Worm (Caenorhabditis elegans) whole organism, L1 larva: ENCODE data around the gene tat-2.

Experiments
- C16A3.4 ChIP-seq: fragments of 150-350 bp; optimal IDR thresholded peaks from 2 replicates; lab custom pipeline; 2014; ENCODE audit warnings: missing biosample characterization, missing genetic modification characterization
- F16B12.6 ChIP-seq: fragments of 150-350 bp; optimal IDR thresholded peaks from 2 replicates; lab custom pipeline; 2014; ENCODE audit warnings: missing biosample characterization, missing genetic modification characterization
- aly-2 ChIP-seq: fragments of 150-350 bp; optimal IDR thresholded peaks from 2 replicates; lab custom pipeline; 2014; ENCODE audit warnings: missing biosample characterization, missing genetic modification characterization
- blmp-1 ChIP-seq: fragments of 150-350 bp; optimal IDR thresholded peaks from 2 replicates; lab custom pipeline; 2014; ENCODE audit warnings: missing biosample characterization, missing genetic modification characterization
- ceh-90 ChIP-seq: sonication (generic microtip); optimal IDR thresholded peaks from 2 replicates; lab custom pipeline; 2016; ENCODE audit warnings: missing genetic modification characterization, missing compliant biosample characterization
- dpl-1 ChIP-seq, 3 experiments: fragments of 150-350 bp in 2 of 3; sonication (generic microtip) in 1 of 3; optimal IDR thresholded peaks; 2 replicates each; lab custom pipeline; 2014 to 2017; ENCODE audit warnings: missing biosample characterization in 3 of 3, missing genetic modification characterization in 3 of 3, missing genetic modification reagents in 3 of 3
- dsc-1 ChIP-seq: sonication (generic microtip); optimal IDR thresholded peaks from 2 replicates; lab custom pipeline; 2016; ENCODE audit warnings: mild to moderate bottlenecking, missing genetic modification characterization, missing compliant biosample characterization
- efl-1 ChIP-seq, 4 experiments: fragments of 150-350 bp; optimal IDR thresholded peaks in 3 of 4; peaks in 1 of 4; 1 replicate in 1 of 4; 2 replicates in 3 of 4; lab custom pipeline; 2014; ENCODE audit warnings: missing biosample characterization in 2 of 4, missing genetic modification characterization in 2 of 4, missing genetic modification reagents in 2 of 4
- egl-27 ChIP-seq, 2 experiments: fragments of 150-350 bp in 1 of 2; sonication (generic microtip); optimal IDR thresholded peaks; 3 replicates each; lab custom pipeline; 2017 to 2018; ENCODE audit warnings: missing biosample characterization in 2 of 2, missing genetic modification characterization in 2 of 2, missing genetic modification reagents in 2 of 2
- elt-2 ChIP-seq: sonication (generic microtip); optimal IDR thresholded peaks from 2 replicates; lab custom pipeline; 2016; ENCODE audit warnings: missing genetic modification characterization, mild to moderate bottlenecking, inconsistent platforms, missing compliant biosample characterization, missing genetic modification reagents
- elt-3 ChIP-seq, 6 experiments: fragments of 150-350 bp in 1 of 6; sonication (generic microtip); optimal IDR thresholded peaks; 2 replicates each; lab custom pipeline; 2017 to 2018; ENCODE audit warnings: missing biosample characterization in 6 of 6, missing genetic modification characterization in 6 of 6, inconsistent platforms in 1 of 6
- fkh-10 ChIP-seq: sonication (generic microtip); optimal IDR thresholded peaks from 2 replicates; lab custom pipeline; 2017; ENCODE audit warnings: missing biosample characterization, missing genetic modification reagents, missing genetic modification characterization
- fkh-4 ChIP-seq: sonication (generic microtip); optimal IDR thresholded peaks from 2 replicates; lab custom pipeline; 2016; ENCODE audit warnings: missing compliant biosample characterization, missing genetic modification characterization, borderline replicate concordance
- fkh-8 ChIP-seq: sonication (generic microtip); optimal IDR thresholded peaks from 2 replicates; lab custom pipeline; 2016; ENCODE audit warnings: mild to moderate bottlenecking, missing genetic modification characterization, missing compliant biosample characterization
- fos-1 ChIP-seq: fragments of 150-350 bp; optimal IDR thresholded peaks from 2 replicates; lab custom pipeline; 2014; ENCODE audit warnings: missing biosample characterization, missing genetic modification characterization
- hlh-17 ChIP-seq: fragments of 200-800 bp; sonication (Bioruptor generic); optimal IDR thresholded peaks from 2 replicates; lab custom pipeline; 2018; ENCODE audit warnings: missing genetic modification characterization, mild to moderate bottlenecking, missing compliant biosample characterization, moderate library complexity, borderline replicate concordance
- lin-13 ChIP-seq: fragments of 150-350 bp; optimal IDR thresholded peaks from 2 replicates; lab custom pipeline; 2014; ENCODE audit warnings: missing biosample characterization, missing genetic modification reagents, missing genetic modification characterization
- lin-14 ChIP-seq: fragments of 200-800 bp; sonication (Bioruptor generic); optimal IDR thresholded peaks from 2 replicates; lab custom pipeline; 2018; ENCODE audit warnings: mild to moderate bottlenecking, missing genetic modification characterization, moderate library complexity, missing compliant biosample characterization
- lin-15B ChIP-seq: fragments of 150-350 bp; sonication (generic microtip); optimal IDR thresholded peaks from 3 replicates; lab custom pipeline; 2014; ENCODE audit warnings: missing biosample characterization, missing genetic modification characterization
- lin-35 ChIP-seq, 2 experiments: fragments of 150-350 bp; optimal IDR thresholded peaks; 2 replicates each; lab custom pipeline; 2014; ENCODE audit warnings: missing biosample characterization in 2 of 2, missing genetic modification characterization in 2 of 2, missing genetic modification reagents in 2 of 2
- lir-3 ChIP-seq: sonication (generic microtip); optimal IDR thresholded peaks from 2 replicates; lab custom pipeline; 2016; ENCODE audit warnings: mild to moderate bottlenecking, missing genetic modification characterization, moderate library complexity, missing compliant biosample characterization; ENCODE audit not compliant: poor library complexity
- lsy-2 ChIP-seq, 2 experiments: fragments of 150-350 bp; optimal IDR thresholded peaks; 2 replicates each; lab custom pipeline; 2014; ENCODE audit warnings: missing biosample characterization in 2 of 2, missing genetic modification characterization in 2 of 2
- mef-2 ChIP-seq: fragments of 150-350 bp; optimal IDR thresholded peaks from 2 replicates; lab custom pipeline; 2014; ENCODE audit warnings: missing biosample characterization, missing genetic modification characterization
- mep-1 ChIP-seq: fragments of 150-350 bp; optimal IDR thresholded peaks from 2 replicates; lab custom pipeline; 2014; ENCODE audit warnings: missing biosample characterization, missing genetic modification characterization
- nhr-11 ChIP-seq: fragments of 150-350 bp; optimal IDR thresholded peaks from 2 replicates; lab custom pipeline; 2014; ENCODE audit warnings: missing biosample characterization, missing genetic modification characterization
- nhr-19 ChIP-seq: fragments of 200-800 bp; sonication (Bioruptor generic); conservative IDR thresholded peaks from 2 replicates; pipeline ENCODE4 v1.3.6; 2022; ENCODE audit warnings: missing genetic modification characterization, missing compliant biosample characterization
- nhr-20 ChIP-seq: sonication (generic microtip); optimal IDR thresholded peaks from 2 replicates; lab custom pipeline; 2016; ENCODE audit warnings: mild to moderate bottlenecking, missing genetic modification characterization, missing compliant biosample characterization
- nhr-76 ChIP-seq: sonication (generic microtip); optimal IDR thresholded peaks from 2 replicates; lab custom pipeline; 2017; ENCODE audit warnings: missing biosample characterization, missing genetic modification characterization
- nhr-85 ChIP-seq: sonication (generic microtip); peaks from one replicate; lab custom pipeline; 2016; ENCODE audit warnings: missing genetic modification characterization, inconsistent platforms, missing compliant biosample characterization
- rnt-1 ChIP-seq: sonication (generic microtip); optimal IDR thresholded peaks from 2 replicates; lab custom pipeline; 2016; ENCODE audit warnings: mild to moderate bottlenecking, missing genetic modification characterization, moderate library complexity, missing compliant biosample characterization
- skn-1 ChIP-seq: fragments of 150-350 bp; optimal IDR thresholded peaks from 2 replicates; lab custom pipeline; 2014; ENCODE audit warnings: missing biosample characterization, missing genetic modification characterization
- snu-23 ChIP-seq: sonication (generic microtip); optimal IDR thresholded peaks from 2 replicates; lab custom pipeline; 2016; ENCODE audit warnings: missing genetic modification characterization, missing compliant biosample characterization
- sup-37 ChIP-seq: fragments of 200-800 bp; sonication (Bioruptor generic); optimal IDR thresholded peaks from 2 replicates; lab custom pipeline; 2018; ENCODE audit warnings: mild to moderate bottlenecking, missing genetic modification characterization, missing compliant biosample characterization
- swsn-7 ChIP-seq: sonication (generic microtip); optimal IDR thresholded peaks from 2 replicates; lab custom pipeline; 2016; ENCODE audit warnings: missing genetic modification characterization, missing compliant biosample characterization
- tbx-2 ChIP-seq: sonication (generic microtip); optimal IDR thresholded peaks from 2 replicates; lab custom pipeline; 2016; ENCODE audit warnings: missing genetic modification characterization, missing compliant biosample characterization
- unc-130 ChIP-seq: fragments of 150-350 bp; optimal IDR thresholded peaks from 2 replicates; lab custom pipeline; 2017; ENCODE audit warnings: missing biosample characterization, missing genetic modification characterization, inconsistent platforms
- unc-86 ChIP-seq: sonication (generic microtip); optimal IDR thresholded peaks from 2 replicates; lab custom pipeline; 2016; ENCODE audit warnings: missing genetic modification characterization, missing compliant biosample characterization
- xbp-1 ChIP-seq: sonication (generic microtip); optimal IDR thresholded peaks from 2 replicates; lab custom pipeline; 2016; ENCODE audit warnings: missing genetic modification characterization, missing compliant biosample characterization
- zip-4 ChIP-seq: fragments of 200-800 bp; sonication (Bioruptor generic); optimal IDR thresholded peaks from 2 replicates; lab custom pipeline; 2018; ENCODE audit warnings: mild to moderate bottlenecking, missing genetic modification characterization, moderate library complexity, missing compliant biosample characterization

The tat-2 gene

ce11 chrIV:4802494-4802893, 44.2 kb downstream of the tat-2 start, which contains the start of gene dpf-7:
dpf-7 (minus strand) TSS chrIV:4802594.
- TF ChIP-seq zip-4 (GFP tag; lab: Kevin White, UChicago): no peak
- no peak for TF ChIP-seq hlh-17 (GFP tag; lab: Kevin White, UChicago)
- TF ChIP-seq lin-14: no peak
- no peak for TF ChIP-seq egl-27 (tag; optimal IDR thresholded peaks at IDR 0.05; lab: Kevin White, UChicago)
- TF ChIP-seq mef-2 (tag; lab: Kevin White, UChicago): no peak
- no peak for TF ChIP-seq nhr-11
- TF ChIP-seq fos-1: no peak
- TF ChIP-seq, all 84 proteins: peak for 0

ce11 chrIV:4799114-4799513, 47.6 kb downstream of the tat-2 start, which contains the start of gene eor-1:
eor-1 (minus strand) TSS chrIV:4799178.
- no peak for TF ChIP-seq fkh-10 (GFP tag; lab: Kevin White, UChicago)
- peak; percentile 32 for TF ChIP-seq C16A3.4 (tag; lab: Kevin White, UChicago)
- peak; percentile 41 for TF ChIP-seq nhr-20 (tag; lab: Kevin White, UChicago)
- no peak for TF ChIP-seq elt-3 (tag; optimal IDR thresholded peaks at IDR 0.05; lab: Kevin White, UChicago)
- TF ChIP-seq lir-3 (tag; lab: Kevin White, UChicago): peak; percentile 16
- peak; percentile 3 for TF ChIP-seq aly-2
- TF ChIP-seq tbx-2 (tag; lab: Kevin White, UChicago): peak; percentile 26
- peak; percentile 26 for TF ChIP-seq dsc-1 (tag; lab: Kevin White, UChicago)
- TF ChIP-seq dpl-1 (GFP tag; optimal IDR thresholded peaks at IDR 0.05; lab: Kevin White, UChicago): peak; percentile 15 to 69 (median 22)
- TF ChIP-seq fkh-4 (tag; lab: Kevin White, UChicago): no peak
- TF ChIP-seq fos-1: no peak
- TF ChIP-seq mep-1 (tag; lab: Kevin White, UChicago): no peak
- peak; percentile 41 for TF ChIP-seq xbp-1 (tag; lab: Kevin White, UChicago)
- TF ChIP-seq lsy-2 (tag; optimal IDR thresholded peaks at IDR 0.05; lab: Kevin White, UChicago): peak; percentile 49 to 77
- TF ChIP-seq sup-37 (GFP tag; lab: Kevin White, UChicago): no peak
- TF ChIP-seq skn-1 (tag; lab: Kevin White, UChicago): peak; percentile 20
- TF ChIP-seq lin-35 (GFP tag; optimal IDR thresholded peaks at IDR 0.05; lab: Kevin White, UChicago): peak; percentile 59 to 67
- peak; percentile 13 for TF ChIP-seq swsn-7
- no peak for TF ChIP-seq zip-4 (GFP tag; lab: Kevin White, UChicago)
- TF ChIP-seq ceh-90 (tag; lab: Kevin White, UChicago): no peak
- peak; percentile 30 for TF ChIP-seq lin-15B (tag; lab: Kevin White, UChicago)
- peak; percentile 42 to 55 for TF ChIP-seq efl-1 (optimal IDR thresholded peaks at IDR 0.05; lab: Kevin White, UChicago)
- peak; percentile 6 to 50 for TF ChIP-seq efl-1 (GFP tag; optimal IDR thresholded peaks at IDR 0.05 in 1 of 2; lab: Kevin White, UChicago)
- no peak for TF ChIP-seq elt-2 (tag; lab: Kevin White, UChicago)
- TF ChIP-seq rnt-1 (tag; lab: Kevin White, UChicago): peak; percentile 17
- no peak for TF ChIP-seq unc-130
- peak; percentile 62 for TF ChIP-seq snu-23 (GFP tag; lab: Kevin White, UChicago)
- no peak for TF ChIP-seq fkh-8 (tag; lab: Kevin White, UChicago)
- peak; percentile 14 for TF ChIP-seq F16B12.6 (tag; lab: Kevin White, UChicago)
- TF ChIP-seq nhr-85 (tag; lab: Kevin White, UChicago): peak; percentile 67
- 0 out of 2 replicates have a peak, but pooled peaks have one; percentile 2 for TF ChIP-seq nhr-19

ce11 chrIV:4795111-4795510, 51.6 kb downstream of the tat-2 start:
- TF ChIP-seq elt-2 (tag; lab: Kevin White, UChicago) (no peak), lin-13 (GFP tag; lab: Kevin White, UChicago) (no peak), fos-1 (no peak), elt-3 (tag; optimal IDR thresholded peaks at IDR 0.05; lab: Kevin White, UChicago) (peak in 1 of 6 experiments; percentile 3), nhr-76 (tag; lab: Kevin White, UChicago) (no peak), blmp-1 (tag; lab: Kevin White, UChicago) (peak; percentile 91), unc-86 (tag; lab: Kevin White, UChicago) (no peak)
